Fruit fly (Drosophila melanogaster): ENCODE data around the gene TTLL3A.

Gene TTLL3A

dm6 chr2L:6723750-6724503 is 16.1 kb downstream of the TTLL3A start, which contains the start of gene Liprin-alpha (continued):
- TF ChIP-seq corto (GFP tag; optimal IDR thresholded peaks at IDR 0.05) (no peak), sd (tag; optimal IDR thresholded peaks at IDR 0.05) (peak; percentile 99), MESR4 (GFP tag; optimal IDR thresholded peaks at IDR 0.05) (peak; percentile 79), Awh (GFP tag; IDR thresholded peaks at IDR 0.05) (0 out of 2 replicates have a peak, but pooled peaks have one; percentile 37), CG8478 (optimal IDR thresholded peaks at IDR 0.05) (peak; percentile 88), CG15479 (GFP tag; optimal IDR thresholded peaks at IDR 0.05) (peak; percentile 82), CG9797 (GFP tag; optimal IDR thresholded peaks at IDR 0.05) (peak; percentile 51), schlank (tag; optimal IDR thresholded peaks at IDR 0.05) (no peak), D (optimal IDR thresholded peaks at IDR 0.05) (peak; percentile 84), D (GFP tag; optimal IDR thresholded peaks at IDR 0.05) (no peak), HmgZ (tag; optimal IDR thresholded peaks at IDR 0.05) (peak; percentile 29), rib (GFP tag; IDR thresholded peaks at IDR 0.05) (0 out of 2 replicates have a peak, but pooled peaks have one; percentile 33), YL-1 (GFP tag; optimal IDR thresholded peaks at IDR 0.05) (peak; percentile 86), btn (GFP tag; optimal IDR thresholded peaks at IDR 0.05) (no peak), GATAe (GFP tag; conservative IDR thresholded peaks at IDR 0.05) (peak; percentile 80), CG1529 (GFP tag; optimal IDR thresholded peaks at IDR 0.05) (peak; percentile 87), chif (GFP tag; optimal IDR thresholded peaks at IDR 0.05) (no peak), chinmo (GFP tag; IDR thresholded peaks at IDR 0.05; ENCODE audit: partially characterized antibody) (peak; percentile 89), Stat92E (GFP tag; optimal IDR thresholded peaks at IDR 0.05) (peak in 1 of 3 experiments; percentile 73), Hr78 (GFP tag; optimal IDR thresholded peaks at IDR 0.05) (peak in 1 of 2 experiments; percentile 57), phol (tag; optimal IDR thresholded peaks at IDR 0.05) (peak; percentile 2), CG7987 (GFP tag; optimal IDR thresholded peaks at IDR 0.05) (no peak), NC2β (GFP tag; optimal IDR thresholded peaks at IDR 0.05) (no peak), CG34422 (GFP tag; IDR thresholded peaks at IDR 0.05) (peak; percentile 72; the same call in 2 of the 3 replicates), gfzf (GFP tag; optimal IDR thresholded peaks at IDR 0.05) (peak; percentile 79), pzg (GFP tag; optimal IDR thresholded peaks at IDR 0.05) (peak; percentile 36), CG10543 (GFP tag; optimal IDR thresholded peaks at IDR 0.05) (peak; percentile 25), sens (GFP tag) (peak; percentile 43), bbx (GFP tag; IDR thresholded peaks at IDR 0.05; ENCODE audit: partially characterized antibody) (peak; percentile 44; the same call in 1 of the 2 replicates), insv (GFP tag; optimal IDR thresholded peaks at IDR 0.05) (peak; percentile 14 to 92), CG4617 (GFP tag; optimal IDR thresholded peaks at IDR 0.05; ENCODE audit: borderline replicate concordance) (peak; percentile 80), Sin3A (optimal IDR thresholded peaks at IDR 0.05) (peak; percentile 41), esg (GFP tag; conservative IDR thresholded peaks at IDR 0.05) (no peak), Med (GFP tag) (peak; percentile 79), cg (GFP tag; optimal IDR thresholded peaks at IDR 0.05) (peak; percentile 99), CG6175 (GFP tag; IDR thresholded peaks at IDR 0.05) (peak; percentile 96), Opbp (GFP tag; IDR thresholded peaks at IDR 0.05; ENCODE audit: partially characterized antibody) (peak; percentile 29; the same call in 1 of the 3 replicates), Doc2 (GFP tag; IDR thresholded peaks at IDR 0.05) (no peak), kay (GFP tag; optimal IDR thresholded peaks at IDR 0.05) (no peak), lola (GFP tag; optimal IDR thresholded peaks at IDR 0.05) (peak in 1 of 3 experiments; percentile 66)
